Fruit fly (Drosophila melanogaster): ENCODE results near the gene CG44954.

dm6 chr3R:30570554-30571141, 51.1 kb downstream of the CG44954 start:
- TF ChIP-seq CG8478 (optimal IDR thresholded peaks at IDR 0.05) = no peak
- TF ChIP-seq CTCF (optimal IDR thresholded peaks at IDR 0.05) = no peak

Data from S2 (cell line).